Worm (Caenorhabditis elegans): ENCODE data around the gene T16G1.9.

- TF ChIP-seq ztf-11 (tag; optimal IDR thresholded peaks at IDR 0.05) (no peak), nhr-237 (tag; optimal IDR thresholded peaks at IDR 0.05) (no peak)
Measured at ce11 chrV:12898583-12899232, 52.0 kb downstream of the T16G1.9 start.
